Worm (Caenorhabditis elegans): Measurements from ENCODE around the gene erp-44.2.

DNA sequence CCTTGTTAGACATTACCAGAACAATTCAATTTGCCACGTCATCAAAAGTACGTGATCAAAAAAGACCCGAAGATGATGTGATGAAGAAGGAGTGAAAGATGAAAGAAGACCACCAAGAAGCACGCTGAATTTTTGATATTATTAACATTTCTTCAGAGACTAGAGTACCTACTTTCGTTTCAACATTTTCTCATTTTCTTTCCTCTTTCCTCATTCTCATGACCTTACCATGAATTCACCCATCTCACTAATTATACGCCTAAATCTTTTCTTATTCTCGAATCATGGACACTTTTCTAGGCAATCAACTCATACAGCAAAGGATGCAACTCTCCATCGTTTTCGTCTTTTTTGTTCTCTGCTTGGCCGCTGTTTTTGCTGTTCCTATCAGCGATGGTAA, 34.1 kb upstream of the erp-44.2 start, which contains the start of gene flp-10:
- TF ChIP-seq ceh-82 (tag; optimal IDR thresholded peaks at IDR 0.05) (no peak), ama-1 (optimal IDR thresholded peaks at IDR 0.05) (no peak), hmg-11 (tag; optimal IDR thresholded peaks at IDR 0.05) (no peak), lin-39 (tag; optimal IDR thresholded peaks at IDR 0.05) (no peak), elt-1 (tag; optimal IDR thresholded peaks at IDR 0.05) (no peak), ztf-4 (tag; optimal IDR thresholded peaks at IDR 0.05) (no peak), nhr-76 (tag; optimal IDR thresholded peaks at IDR 0.05) (no peak), snpc-4 (tag; optimal IDR thresholded peaks at IDR 0.05) (no peak), ztf-11 (tag; optimal IDR thresholded peaks at IDR 0.05) (no peak), nhr-23 (tag; optimal IDR thresholded peaks at IDR 0.05) (no peak), skn-1 (tag; optimal IDR thresholded peaks at IDR 0.05) (no peak)

Measured in whole organism, L3 larva.